Worm (Caenorhabditis elegans) whole organism, L4 larva: ENCODE measurements around the gene H21P03.10.

ENCODE experiments used
- F10B5.3 ChIP-seq: sonication (generic microtip); optimal IDR thresholded peaks from 2 replicates; lab custom pipeline; 2016; ENCODE audit warnings: mild to moderate bottlenecking, missing genetic modification characterization, missing compliant biosample characterization
- F37D6.2 ChIP-seq: sonication (generic microtip); optimal IDR thresholded peaks from 2 replicates; lab custom pipeline; 2016; ENCODE audit warnings: mild to moderate bottlenecking, missing genetic modification characterization, missing compliant biosample characterization
- F44E2.7 ChIP-seq: fragments of 200-800 bp; sonication (Bioruptor generic); IDR thresholded peaks from 2 replicates; pipeline ENCODE4 v2.1.2; 2022; ENCODE audit warnings: missing genetic modification characterization, missing compliant biosample characterization
- F49E8.2 ChIP-seq: sonication (generic microtip); optimal IDR thresholded peaks from 2 replicates; lab custom pipeline; 2016; ENCODE audit warnings: missing compliant biosample characterization, mild to moderate bottlenecking, missing genetic modification characterization, borderline replicate concordance
- T20F7.1 ChIP-seq: fragments of 200-800 bp; sonication (Bioruptor generic); optimal IDR thresholded peaks from 2 replicates; lab custom pipeline; 2018; ENCODE audit warnings: mild to moderate bottlenecking, missing genetic modification characterization, missing compliant biosample characterization
- Y105C5A.15 ChIP-seq: fragments of 200-800 bp; sonication (Bioruptor generic); IDR thresholded peaks from 2 replicates; pipeline ENCODE4 v1.3.6; 2022; ENCODE audit warnings: missing genetic modification characterization, missing compliant biosample characterization
- Y48G9A.11 ChIP-seq: fragments of 200-800 bp; sonication (Bioruptor generic); IDR thresholded peaks from 2 replicates; pipeline ENCODE4 v1.3.6; 2022; ENCODE audit warnings: missing genetic modification reagents, missing genetic modification characterization, missing compliant biosample characterization
- ZK546.5 ChIP-seq, 2 experiments: sonication (generic microtip); optimal IDR thresholded peaks; 2 replicates each; lab custom pipeline; 2017; ENCODE audit warnings: missing biosample characterization in 2 of 2, missing genetic modification characterization in 2 of 2
- arid-1 ChIP-seq: fragments of 200-800 bp; sonication (Bioruptor generic); conservative IDR thresholded peaks from 2 replicates; pipeline ENCODE4 v1.3.6; 2022; ENCODE audit warnings: missing genetic modification reagents, missing genetic modification characterization, missing compliant biosample characterization
- ceh-44 ChIP-seq: fragments of 200-800 bp; sonication (Bioruptor generic); IDR thresholded peaks from 2 replicates; pipeline ENCODE4 v1.3.6; 2022; ENCODE audit warnings: missing genetic modification reagents, missing genetic modification characterization, missing compliant biosample characterization
- ceh-82 ChIP-seq: sonication (generic microtip); optimal IDR thresholded peaks from 2 replicates; lab custom pipeline; 2017; ENCODE audit warnings: missing biosample characterization, missing genetic modification characterization
- ces-1 ChIP-seq: fragments of 150-350 bp; sonication (generic microtip); optimal IDR thresholded peaks from 4 replicates; lab custom pipeline; 2014; ENCODE audit warnings: missing biosample characterization, missing genetic modification reagents, missing genetic modification characterization
- ctbp-1 ChIP-seq: fragments of 200-800 bp; sonication (Bioruptor generic); IDR thresholded peaks from 2 replicates; pipeline ENCODE4 v1.3.6; 2022; ENCODE audit warnings: missing genetic modification reagents, missing genetic modification characterization, missing compliant biosample characterization
- daf-12 ChIP-seq: fragments of 150-350 bp; optimal IDR thresholded peaks from 2 replicates; lab custom pipeline; 2014; ENCODE audit warnings: missing biosample characterization, missing genetic modification reagents, missing genetic modification characterization
- daf-8 ChIP-seq: fragments of 200-800 bp; sonication (Bioruptor generic); IDR thresholded peaks from 2 replicates; pipeline ENCODE4 v1.3.6; 2022; ENCODE audit warnings: missing genetic modification characterization, missing compliant biosample characterization
- dpl-1 ChIP-seq: fragments of 150-350 bp; optimal IDR thresholded peaks from 2 replicates; lab custom pipeline; 2014; ENCODE audit warnings: missing biosample characterization, missing genetic modification reagents, missing genetic modification characterization
- dve-1 ChIP-seq: sonication (generic microtip); optimal IDR thresholded peaks from 2 replicates; lab custom pipeline; 2017; ENCODE audit warnings: antibody characterized with exemption, mild to moderate bottlenecking, missing genetic modification characterization, missing compliant biosample characterization; ENCODE audit not compliant: insufficient read depth
- gei-8 ChIP-seq: fragments of 200-800 bp; sonication (Bioruptor generic); optimal IDR thresholded peaks from 2 replicates; lab custom pipeline; 2018; ENCODE audit warnings: mild to moderate bottlenecking, missing genetic modification characterization, missing compliant biosample characterization
- hif-1 ChIP-seq, 2 experiments: sonication (generic microtip); optimal IDR thresholded peaks; 2 replicates each; lab custom pipeline; 2016 to 2017; ENCODE audit warnings: missing compliant biosample characterization in 2 of 2, missing genetic modification characterization in 2 of 2, missing genetic modification reagents in 2 of 2, missing genotype in 2 of 2, mild to moderate bottlenecking in 1 of 2
- hlh-11 ChIP-seq: fragments of 200-800 bp; sonication (Bioruptor generic); optimal IDR thresholded peaks from 2 replicates; lab custom pipeline; 2018; ENCODE audit warnings: mild to moderate bottlenecking, missing genetic modification characterization, missing compliant biosample characterization
- jun-1 ChIP-seq: fragments of 150-350 bp; optimal IDR thresholded peaks from 2 replicates; lab custom pipeline; 2014; ENCODE audit warnings: missing biosample characterization, missing genetic modification reagents, missing genetic modification characterization
- lin-13 ChIP-seq: fragments of 150-350 bp; optimal IDR thresholded peaks from 2 replicates; lab custom pipeline; 2014; ENCODE audit warnings: missing biosample characterization, missing genetic modification reagents, missing genetic modification characterization
- lin-38 ChIP-seq: fragments of 200-800 bp; sonication (Bioruptor generic); IDR thresholded peaks from 2 replicates; pipeline ENCODE4 v1.3.6; 2022; ENCODE audit warnings: missing genetic modification reagents, missing genetic modification characterization, missing compliant biosample characterization
- lsy-2 ChIP-seq, 2 experiments: fragments of 150-350 bp in 1 of 2; sonication (generic microtip) in 1 of 2; optimal IDR thresholded peaks; 2 replicates each; lab custom pipeline; 2014 to 2017; ENCODE audit warnings: missing biosample characterization in 2 of 2, missing genetic modification characterization in 2 of 2
- madf-9 ChIP-seq: fragments of 200-800 bp; sonication (Bioruptor generic); conservative IDR thresholded peaks from 2 replicates; pipeline ENCODE4 v1.3.6; 2022; ENCODE audit warnings: missing genetic modification reagents, missing genetic modification characterization, missing compliant biosample characterization
- mdl-1 ChIP-seq, 2 experiments: fragments of 150-350 bp in 1 of 2; sonication (generic microtip) in 1 of 2; optimal IDR thresholded peaks; 2 replicates each; lab custom pipeline; 2014 to 2017; ENCODE audit warnings: missing biosample characterization in 2 of 2, missing genetic modification characterization in 2 of 2
- mdt-29 ChIP-seq: fragments of 200-800 bp; sonication (Bioruptor generic); IDR thresholded peaks from 2 replicates; pipeline ENCODE4 v1.3.6; 2022; ENCODE audit warnings: missing genetic modification reagents, missing genetic modification characterization, missing compliant biosample characterization
- mxl-2 ChIP-seq: fragments of 200-800 bp; sonication (Bioruptor generic); conservative IDR thresholded peaks from 2 replicates; pipeline ENCODE4 v1.3.6; 2022; ENCODE audit warnings: missing genetic modification reagents, missing genetic modification characterization, missing compliant biosample characterization
- mxl-3 ChIP-seq: fragments of 200-800 bp; sonication (Bioruptor generic); optimal IDR thresholded peaks from 2 replicates; lab custom pipeline; 2018; ENCODE audit warnings: mild to moderate bottlenecking, missing genetic modification characterization, missing compliant biosample characterization
- nhr-10 ChIP-seq: fragments of 150-350 bp; optimal IDR thresholded peaks from 2 replicates; lab custom pipeline; 2014; ENCODE audit warnings: missing biosample characterization, missing genetic modification characterization
- nhr-237 ChIP-seq: sonication (generic microtip); optimal IDR thresholded peaks from 2 replicates; lab custom pipeline; 2017; ENCODE audit warnings: missing biosample characterization, missing genetic modification characterization
- nhr-25 ChIP-seq: sonication (generic microtip); optimal IDR thresholded peaks from 2 replicates; lab custom pipeline; 2017; ENCODE audit warnings: missing genetic modification characterization, mild to moderate bottlenecking, missing compliant biosample characterization, antibody characterized with exemption, moderate library complexity, borderline replicate concordance; ENCODE audit not compliant: insufficient read depth
- nhr-28 ChIP-seq: fragments of 150-350 bp; optimal IDR thresholded peaks from 2 replicates; lab custom pipeline; 2014; ENCODE audit warnings: missing biosample characterization, missing genetic modification characterization
- nhr-42 ChIP-seq: fragments of 200-800 bp; sonication (Bioruptor generic); IDR thresholded peaks from 2 replicates; pipeline ENCODE4 v1.3.6; 2022; ENCODE audit warnings: missing genetic modification characterization, missing compliant biosample characterization
- pha-4 ChIP-seq, 2 experiments: fragments of 150-350 bp in 1 of 2; fragments of 200-800 bp in 1 of 2; sonication (Bioruptor generic) in 1 of 2; IDR thresholded peaks in 1 of 2; optimal IDR thresholded peaks in 1 of 2; 2 replicates each; pipeline versions ENCODE4 v1.3.6 to Lab custom; 2014 to 2022; ENCODE audit warnings: missing genetic modification characterization in 2 of 2, missing genetic modification reagents in 2 of 2, missing biosample characterization in 1 of 2, missing compliant biosample characterization in 1 of 2
- php-3 ChIP-seq: fragments of 200-800 bp; sonication (Bioruptor generic); IDR thresholded peaks from 2 replicates; pipeline ENCODE4 v1.3.6; 2022; ENCODE audit warnings: missing genetic modification reagents, missing genetic modification characterization, missing compliant biosample characterization
- rbr-2 ChIP-seq: sonication (generic microtip); optimal IDR thresholded peaks from 2 replicates; lab custom pipeline; 2016; ENCODE audit warnings: missing genotype, missing genetic modification characterization, missing compliant biosample characterization
- saeg-2 ChIP-seq: fragments of 200-800 bp; sonication (Bioruptor generic); IDR thresholded peaks from 2 replicates; pipeline ENCODE4 v1.3.6; 2022; ENCODE audit warnings: missing genetic modification reagents, missing genetic modification characterization, missing compliant biosample characterization
- set-16 ChIP-seq: fragments of 200-800 bp; sonication (Bioruptor generic); IDR thresholded peaks from 2 replicates; pipeline ENCODE4 v1.3.6; 2022; ENCODE audit warnings: missing genetic modification reagents, missing genetic modification characterization, missing compliant biosample characterization
- spr-3 ChIP-seq: fragments of 200-800 bp; sonication (Bioruptor generic); optimal IDR thresholded peaks from 2 replicates; lab custom pipeline; 2018; ENCODE audit warnings: mild to moderate bottlenecking, missing genetic modification characterization, missing compliant biosample characterization
- unc-130 ChIP-seq: sonication (generic microtip); optimal IDR thresholded peaks from 2 replicates; lab custom pipeline; 2016; ENCODE audit warnings: missing genetic modification reagents, missing genetic modification characterization, missing compliant biosample characterization
- unc-39 ChIP-seq: sonication (generic microtip); optimal IDR thresholded peaks from 2 replicates; lab custom pipeline; 2017; ENCODE audit warnings: missing biosample characterization, missing genetic modification characterization
- zfp-3 ChIP-seq: fragments of 200-800 bp; sonication (Bioruptor generic); conservative IDR thresholded peaks from 2 replicates; pipeline ENCODE4 v1.3.6; 2022; ENCODE audit warnings: missing genetic modification reagents, missing genetic modification characterization, missing compliant biosample characterization
- zip-11 ChIP-seq: fragments of 200-800 bp; sonication (Bioruptor generic); IDR thresholded peaks from 2 replicates; pipeline ENCODE4 v1.3.6; 2022; ENCODE audit warnings: missing genetic modification characterization, missing compliant biosample characterization
- zip-2 ChIP-seq: fragments of 150-350 bp; optimal IDR thresholded peaks from 2 replicates; lab custom pipeline; 2014; ENCODE audit warnings: missing biosample characterization, missing genetic modification characterization

H21P03.10 gene

DNA sequence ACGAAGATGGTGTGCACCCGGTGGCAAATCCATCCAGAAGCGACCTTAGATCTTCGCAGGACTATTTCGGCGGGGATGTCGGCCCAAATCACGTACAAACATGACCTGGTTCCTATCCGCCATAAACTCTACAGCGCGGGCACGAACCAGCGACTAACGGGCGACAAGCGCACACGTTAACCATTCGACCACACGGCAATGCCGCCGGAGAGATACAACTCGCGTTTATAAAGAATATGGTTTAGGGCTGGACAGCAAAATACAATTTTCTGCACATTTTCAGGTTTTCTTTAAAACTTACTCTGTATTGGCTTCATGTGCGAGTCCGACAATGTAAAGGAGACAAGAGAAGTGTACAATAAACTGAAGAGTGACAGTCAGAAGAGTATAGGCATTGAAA is 26.5 kb upstream of the H21P03.10 start (continued):
- peak; percentile 85 for TF ChIP-seq lin-13 (GFP tag; lab: Kevin White, UChicago)
- TF ChIP-seq dpl-1 (GFP tag; lab: Kevin White, UChicago): peak; percentile 27
- TF ChIP-seq hlh-11 (tag; lab: Kevin White, UChicago): peak; percentile 78
- peak; percentile 91 for TF ChIP-seq mxl-2
- peak; percentile 71 for TF ChIP-seq ceh-44
- peak; percentile 97 for TF ChIP-seq F44E2.7
- peak; percentile 86 for TF ChIP-seq saeg-2 (GFP tag; lab: Robert Waterston, UW)
- peak; percentile 66 for TF ChIP-seq T20F7.1 (GFP tag; lab: Kevin White, UChicago)
- no peak for TF ChIP-seq zip-2
- TF ChIP-seq madf-9 (GFP tag; lab: Robert Waterston, UW): peak; percentile 91; the same call in 1 of the 2 replicates
- peak; percentile 96 for TF ChIP-seq Y105C5A.15 (GFP tag; lab: Robert Waterston, UW)
- TF ChIP-seq unc-130 (GFP tag; lab: Kevin White, UChicago): peak; percentile 87
- TF ChIP-seq, all 104 proteins: peak for 76

ce11 chrIV:11475080-11475479 is 25.4 kb upstream of the H21P03.10 start:
- TF ChIP-seq unc-130 (GFP tag; lab: Kevin White, UChicago) (no peak), set-16 (GFP tag; lab: Robert Waterston, UW) (peak; percentile 79)

ce11 chrIV:11479095-11479494 is 21.4 kb upstream of the H21P03.10 start, which contains the start of gene catp-8:
TSS of gene catp-8 (minus strand) at chrIV:11479251.
- no peak for TF ChIP-seq set-16 (GFP tag; lab: Robert Waterston, UW)
- no peak for TF ChIP-seq gei-8 (GFP tag; lab: Kevin White, UChicago)
- no peak for TF ChIP-seq nhr-10 (tag; lab: Kevin White, UChicago)
- no peak for TF ChIP-seq php-3 (GFP tag; lab: Robert Waterston, UW)
- peak; percentile 46 for TF ChIP-seq lin-38
- no peak for TF ChIP-seq Y48G9A.11 (GFP tag; lab: Robert Waterston, UW)
- TF ChIP-seq mxl-3: no peak
- TF ChIP-seq jun-1 (tag; lab: Kevin White, UChicago): no peak
- TF ChIP-seq mdl-1 (tag; optimal IDR thresholded peaks at IDR 0.05; lab: Kevin White, UChicago): no peak
- TF ChIP-seq ces-1 (GFP tag; lab: Kevin White, UChicago): no peak
- peak; percentile 18 for TF ChIP-seq dve-1 (tag; lab: Kevin White, UChicago)
- TF ChIP-seq madf-9 (GFP tag; lab: Robert Waterston, UW): no peak
- TF ChIP-seq mdt-29 (GFP tag; lab: Robert Waterston, UW): no peak
- TF ChIP-seq hif-1 (tag; optimal IDR thresholded peaks at IDR 0.05; lab: Kevin White, UChicago): no peak
- no peak for TF ChIP-seq hlh-11 (tag; lab: Kevin White, UChicago)
- peak in 1 of 2 experiments; percentile 33 for TF ChIP-seq lsy-2 (tag; optimal IDR thresholded peaks at IDR 0.05; lab: Kevin White, UChicago)
- no peak for TF ChIP-seq zfp-3 (GFP tag; lab: Robert Waterston, UW)
- TF ChIP-seq rbr-2 (tag; lab: Kevin White, UChicago): no peak
- TF ChIP-seq daf-12 (tag; lab: Kevin White, UChicago): no peak
- no peak for TF ChIP-seq dpl-1 (GFP tag; lab: Kevin White, UChicago)
- TF ChIP-seq nhr-25 (tag; lab: Kevin White, UChicago): no peak
- TF ChIP-seq ceh-44: no peak
- TF ChIP-seq spr-3 (GFP tag; lab: Kevin White, UChicago): no peak
- TF ChIP-seq mxl-2: no peak
- TF ChIP-seq arid-1 (GFP tag; lab: Robert Waterston, UW): peak; percentile 65; the same call in 1 of the 2 replicates
- no peak for TF ChIP-seq ceh-82 (tag; lab: Kevin White, UChicago)
- 0 out of 2 replicates have a peak, but pooled peaks have one; percentile 49 for TF ChIP-seq ctbp-1 (GFP tag; lab: Robert Waterston, UW)
- TF ChIP-seq nhr-28 (tag; lab: Kevin White, UChicago): no peak
- TF ChIP-seq pha-4 (GFP tag; IDR thresholded peaks at IDR 0.05; lab: Robert Waterston, UW): no peak
- no peak for TF ChIP-seq pha-4 (tag; optimal IDR thresholded peaks at IDR 0.05; lab: Kevin White, UChicago)
- TF ChIP-seq ZK546.5 (tag; optimal IDR thresholded peaks at IDR 0.05; lab: Kevin White, UChicago): no peak
- no peak for TF ChIP-seq nhr-237
- peak; percentile 61 for TF ChIP-seq lin-13 (GFP tag; lab: Kevin White, UChicago)
- no peak for TF ChIP-seq F10B5.3 (tag; lab: Kevin White, UChicago)
- no peak for TF ChIP-seq zip-11 (GFP tag; lab: Robert Waterston, UW)
- no peak for TF ChIP-seq daf-8 (GFP tag; lab: Robert Waterston, UW)
- no peak for TF ChIP-seq F37D6.2 (tag; lab: Kevin White, UChicago)
- no peak for TF ChIP-seq nhr-42 (GFP tag; lab: Robert Waterston, UW)
- TF ChIP-seq unc-39: no peak
- peak; percentile 65 for TF ChIP-seq F49E8.2 (tag; lab: Kevin White, UChicago)
